Fruit fly (Drosophila melanogaster): Measurements from ENCODE around the gene CG11345.

The CG11345 gene

dm6 chr3L:4445824-4446223 lies 12.1 kb downstream of the CG11345 start (continued):
- TF ChIP-seq CG9932 (GFP tag; IDR thresholded peaks at IDR 0.05) = peak; percentile 19; the same call in 1 of the 2 replicates
- no peak for TF ChIP-seq CG3995 (GFP tag; optimal IDR thresholded peaks at IDR 0.05)
- no peak for TF ChIP-seq dimm (GFP tag; IDR thresholded peaks at IDR 0.05)
- no peak for TF ChIP-seq CG9797 (GFP tag; optimal IDR thresholded peaks at IDR 0.05)
- TF ChIP-seq stc (GFP tag; IDR thresholded peaks at IDR 0.05) = no peak
- TF ChIP-seq CG31441 (GFP tag; IDR thresholded peaks at IDR 0.05) = 0 out of 2 replicates have a peak, but pooled peaks have one; percentile 26
- no peak for TF ChIP-seq fru (optimal IDR thresholded peaks at IDR 0.05)
- no peak for TF ChIP-seq disco-r (GFP tag; optimal IDR thresholded peaks at IDR 0.05)
- no peak for TF ChIP-seq CG17912 (GFP tag; optimal IDR thresholded peaks at IDR 0.05)
- TF ChIP-seq Myb (GFP tag; optimal IDR thresholded peaks at IDR 0.05) = no peak
- TF ChIP-seq CG6689 (GFP tag; IDR thresholded peaks at IDR 0.05) = peak; percentile 37; the same call in 1 of the 2 replicates
- peak; percentile 40 for TF ChIP-seq zfh2 (GFP tag; optimal IDR thresholded peaks at IDR 0.05)
- TF ChIP-seq CG9609 (GFP tag; optimal IDR thresholded peaks at IDR 0.05) = no peak
- no peak for TF ChIP-seq ssp (GFP tag; IDR thresholded peaks at IDR 0.05)
- no peak for TF ChIP-seq CG4820 (GFP tag; optimal IDR thresholded peaks at IDR 0.05)
- no peak for TF ChIP-seq h (optimal IDR thresholded peaks at IDR 0.05)
- no peak for TF ChIP-seq grn (GFP tag; optimal IDR thresholded peaks at IDR 0.05)
- peak; percentile 5 for TF ChIP-seq CoRest (tag; optimal IDR thresholded peaks at IDR 0.05)
- no peak for TF ChIP-seq CG6272 (GFP tag; IDR thresholded peaks at IDR 0.05)
- TF ChIP-seq CG4617 (GFP tag; optimal IDR thresholded peaks at IDR 0.05; ENCODE audit: borderline replicate concordance) = no peak
- TF ChIP-seq grau (tag; optimal IDR thresholded peaks at IDR 0.05) = peak; percentile 10
- no peak for TF ChIP-seq Mrtf (GFP tag; IDR thresholded peaks at IDR 0.05)
- 0 out of 2 replicates have a peak, but pooled peaks have one; percentile 12 for TF ChIP-seq toy (GFP tag; IDR thresholded peaks at IDR 0.05)
- TF ChIP-seq phol (tag; optimal IDR thresholded peaks at IDR 0.05) = no peak
- TF ChIP-seq pzg (GFP tag; optimal IDR thresholded peaks at IDR 0.05) = no peak
- no peak for TF ChIP-seq Rx (GFP tag; IDR thresholded peaks at IDR 0.05)
- TF ChIP-seq Atf-2 (GFP tag; optimal IDR thresholded peaks at IDR 0.05) = no peak
- peak in 1 of 2 experiments; percentile 45 for TF ChIP-seq dpn (GFP tag; optimal IDR thresholded peaks at IDR 0.05)
- TF ChIP-seq bigmax (GFP tag; optimal IDR thresholded peaks at IDR 0.05) = no peak
- TF ChIP-seq ase (GFP tag; IDR thresholded peaks at IDR 0.05) = no peak
- peak; percentile 13 for TF ChIP-seq CG9817 (tag; optimal IDR thresholded peaks at IDR 0.05)
- no peak for TF ChIP-seq CTCF (GFP tag; optimal IDR thresholded peaks at IDR 0.05)
- TF ChIP-seq kah (GFP tag; optimal IDR thresholded peaks at IDR 0.05) = no peak
- no peak for TF ChIP-seq da (GFP tag; optimal IDR thresholded peaks at IDR 0.05)
- TF ChIP-seq Dad (GFP tag; optimal IDR thresholded peaks at IDR 0.05) = no peak
- TF ChIP-seq Hr51 (GFP tag; optimal IDR thresholded peaks at IDR 0.05) = no peak
- TF ChIP-seq gro (GFP tag; optimal IDR thresholded peaks at IDR 0.05) = peak; percentile 69
- peak; percentile 37; the same call in 1 of the 2 replicates for TF ChIP-seq CG31224 (GFP tag; IDR thresholded peaks at IDR 0.05)
- peak; percentile 68 for TF ChIP-seq CG3281 (GFP tag; optimal IDR thresholded peaks at IDR 0.05)
- no peak for TF ChIP-seq fd3F (GFP tag; optimal IDR thresholded peaks at IDR 0.05)
- TF ChIP-seq CG15073 (GFP tag; optimal IDR thresholded peaks at IDR 0.05) = no peak
- TF ChIP-seq Chrac-16 (GFP tag; optimal IDR thresholded peaks at IDR 0.05) = no peak
- no peak for TF ChIP-seq BEAF-32 (GFP tag; optimal IDR thresholded peaks at IDR 0.05)
- no peak for TF ChIP-seq unc-4 (GFP tag; IDR thresholded peaks at IDR 0.05; ENCODE audit: partially characterized antibody)
- TF ChIP-seq Dref (GFP tag; IDR thresholded peaks at IDR 0.05) = no peak
- no peak for TF ChIP-seq CG17328 (GFP tag; IDR thresholded peaks at IDR 0.05)
- peak; percentile 10 for TF ChIP-seq BtbVII (GFP tag; optimal IDR thresholded peaks at IDR 0.05)
- peak; percentile 43 for TF ChIP-seq sens (GFP tag)
- no peak for TF ChIP-seq jumu (GFP tag; optimal IDR thresholded peaks at IDR 0.05)
- TF ChIP-seq run (tag; optimal IDR thresholded peaks at IDR 0.05) = no peak
- no peak for TF ChIP-seq CG14710 (tag; optimal IDR thresholded peaks at IDR 0.05)
- TF ChIP-seq tgo (GFP tag; IDR thresholded peaks at IDR 0.05) = no peak
- peak; percentile 43 for TF ChIP-seq CG15011 (GFP tag; optimal IDR thresholded peaks at IDR 0.05)
- peak; percentile 57 for TF ChIP-seq CG18599 (GFP tag; optimal IDR thresholded peaks at IDR 0.05)
